Fruit fly (Drosophila melanogaster) whole organism, embryonic: Measurements from ENCODE around the gene Fmr1.

Source experiments
- ATbp ChIP-seq: fragments of 200-800 bp; sonication (Bioruptor generic); optimal IDR thresholded peaks from 2 replicates; lab custom pipeline; 2017; ENCODE audit warnings: missing biosample characterization, mild to moderate bottlenecking, missing genetic modification characterization, missing genetic modification reagents
- Atf3 ChIP-seq: fragments of 200-800 bp; sonication (Bioruptor generic); optimal IDR thresholded peaks from 3 replicates; lab custom pipeline; 2016; ENCODE audit warnings: missing biosample characterization, missing genetic modification characterization
- Atf6 ChIP-seq: fragments of 200-800 bp; sonication (Bioruptor generic); IDR thresholded peaks from 2 replicates; pipeline ENCODE4 v1.3.6; 2022; ENCODE audit warnings: missing biosample characterization, missing genetic modification characterization
- Awh ChIP-seq: fragments of 200-800 bp; sonication (Bioruptor generic); IDR thresholded peaks from 2 replicates; pipeline ENCODE4, ENCODE4 v1.3.6; 2022; ENCODE audit warnings: missing biosample characterization, missing genetic modification characterization
- B-H1 ChIP-seq: fragments of 200-800 bp; sonication (Bioruptor generic); IDR thresholded peaks from 3 replicates; pipeline ENCODE4 v1.3.6; 2022; ENCODE audit warnings: missing biosample characterization, missing genetic modification characterization
- CG10274 ChIP-seq: fragments of 200-800 bp; sonication (Bioruptor generic); optimal IDR thresholded peaks from 3 replicates; lab custom pipeline; 2017; ENCODE audit warnings: missing biosample characterization, mild to moderate bottlenecking, missing genetic modification characterization
- CG10321 ChIP-seq: fragments of 200-800 bp; sonication (Bioruptor generic); IDR thresholded peaks from 2 replicates; pipeline ENCODE4 v1.3.6; 2022; ENCODE audit warnings: missing biosample characterization, missing genetic modification characterization
- CG12219 ChIP-seq: fragments of 200-800 bp; sonication (Bioruptor generic); optimal IDR thresholded peaks from 3 replicates; lab custom pipeline; 2018; ENCODE audit warnings: missing biosample characterization, mild to moderate bottlenecking, missing genetic modification characterization
- CG12659 ChIP-seq: fragments of 200-800 bp; sonication (Bioruptor generic); optimal IDR thresholded peaks from 3 replicates; lab custom pipeline; 2017; ENCODE audit warnings: mild to moderate bottlenecking, missing biosample characterization, missing genetic modification reagents, missing genetic modification characterization
- CG13123 ChIP-seq: fragments of 200-800 bp; sonication (Bioruptor generic); optimal IDR thresholded peaks from 2 replicates; lab custom pipeline; 2016; ENCODE audit warnings: missing biosample characterization, missing genetic modification characterization
- CG13624 ChIP-seq: fragments of 200-800 bp; sonication (Bioruptor generic); optimal IDR thresholded peaks from 2 replicates; lab custom pipeline; 2016; ENCODE audit warnings: missing biosample characterization, missing genetic modification characterization
- CG14441 ChIP-seq: fragments of 200-800 bp; sonication (Bioruptor generic); IDR thresholded peaks from 2 replicates; pipeline ENCODE4 v1.3.6; 2022; ENCODE audit warnings: missing biosample characterization, missing genetic modification characterization
- CG1602 ChIP-seq: fragments of 200-800 bp; sonication (Bioruptor generic); optimal IDR thresholded peaks from 3 replicates; lab custom pipeline; 2016; ENCODE audit warnings: missing biosample characterization, missing genetic modification characterization
- CG17829 ChIP-seq: fragments of 200-800 bp; optimal IDR thresholded peaks from 2 replicates; lab custom pipeline; 2019; ENCODE audit warnings: missing biosample characterization, mild to moderate bottlenecking, missing genetic modification characterization, moderate library complexity
- CG18619 ChIP-seq: fragments of 200-800 bp; sonication (Bioruptor generic); optimal IDR thresholded peaks from 3 replicates; lab custom pipeline; 2017; ENCODE audit warnings: missing biosample characterization, mild to moderate bottlenecking, missing genetic modification characterization
- CG2199 ChIP-seq: fragments of 200-800 bp; sonication (Bioruptor generic); IDR thresholded peaks from 3 replicates; pipeline ENCODE4 v1.3.6; 2022; ENCODE audit warnings: missing biosample characterization, missing genetic modification characterization
- CG31441 ChIP-seq: fragments of 200-800 bp; sonication (Bioruptor generic); IDR thresholded peaks from 2 replicates; pipeline ENCODE4 v1.3.6; 2022; ENCODE audit warnings: missing biosample characterization, missing genetic modification characterization
- CG3847 ChIP-seq: fragments of 200-800 bp; sonication (Bioruptor generic); IDR thresholded peaks from 2 replicates; pipeline ENCODE4 v1.3.6; 2022; ENCODE audit warnings: missing biosample characterization, missing genetic modification characterization
- CG4424 ChIP-seq: fragments of 200-800 bp; sonication (Bioruptor generic); optimal IDR thresholded peaks from 3 replicates; lab custom pipeline; 2016; ENCODE audit warnings: missing biosample characterization, missing genetic modification characterization
- CG5245 ChIP-seq: fragments of 200-800 bp; sonication (Bioruptor generic); optimal IDR thresholded peaks from 3 replicates; lab custom pipeline; 2016; ENCODE audit warnings: missing biosample characterization, missing genetic modification characterization
- CG7987 ChIP-seq: fragments of 200-800 bp; sonication (Bioruptor generic); optimal IDR thresholded peaks from 2 replicates; lab custom pipeline; 2018; ENCODE audit warnings: missing biosample characterization, mild to moderate bottlenecking, missing genetic modification characterization, moderate library complexity
- CG9932 ChIP-seq: fragments of 200-800 bp; sonication (Bioruptor generic); IDR thresholded peaks from 2 replicates; pipeline ENCODE4 v1.3.6; 2022; ENCODE audit warnings: missing biosample characterization, missing genetic modification characterization
- CTCF ChIP-seq: fragments of 200-800 bp; sonication (Bioruptor generic); optimal IDR thresholded peaks from 2 replicates; lab custom pipeline; 2017; ENCODE audit warnings: missing biosample characterization, mild to moderate bottlenecking, missing genetic modification characterization, moderate library complexity
- Dp ChIP-seq: fragments of 200-800 bp; sonication (Bioruptor generic); optimal IDR thresholded peaks from 2 replicates; lab custom pipeline; 2018; ENCODE audit warnings: missing biosample characterization, mild to moderate bottlenecking, missing genetic modification characterization, moderate library complexity
- E2f1 ChIP-seq: fragments of 200-800 bp; sonication (Bioruptor generic); IDR thresholded peaks from 2 replicates; pipeline ENCODE4 v1.3.6; 2022; ENCODE audit warnings: missing biosample characterization, missing genetic modification characterization
- ERR ChIP-seq: fragments of 200-800 bp; sonication (Bioruptor generic); optimal IDR thresholded peaks from 2 replicates; lab custom pipeline; 2016; ENCODE audit warnings: missing biosample characterization, missing genetic modification characterization
- HHEX ChIP-seq: fragments of 200-800 bp; sonication (Bioruptor generic); optimal IDR thresholded peaks from 3 replicates; lab custom pipeline; 2017; ENCODE audit warnings: missing biosample characterization, mild to moderate bottlenecking, missing genetic modification characterization, missing genetic modification reagents
- HLHmδ ChIP-seq: fragments of 200-800 bp; sonication (Bioruptor generic); optimal IDR thresholded peaks from 2 replicates; lab custom pipeline; 2018; ENCODE audit warnings: missing biosample characterization, mild to moderate bottlenecking, missing genetic modification characterization, moderate library complexity
- Hr78 ChIP-seq, 2 experiments: fragments of 200-800 bp in 1 of 2; fragments of >200 bp in 1 of 2; sonication (Bioruptor generic) in 1 of 2; optimal IDR thresholded peaks; 2 replicates each; lab custom pipeline; 2017 to 2019; ENCODE audit warnings: missing biosample characterization in 2 of 2, missing genetic modification characterization in 2 of 2, mild to moderate bottlenecking in 1 of 2, moderate library complexity in 1 of 2
- Mrtf ChIP-seq: fragments of 200-800 bp; sonication (Bioruptor generic); IDR thresholded peaks from 3 replicates; pipeline ENCODE4 v1.3.6; 2022; ENCODE audit warnings: missing biosample characterization, missing genetic modification characterization
- NK7.1 ChIP-seq: fragments of 200-800 bp; sonication (Bioruptor generic); optimal IDR thresholded peaks from 3 replicates; lab custom pipeline; 2016; ENCODE audit warnings: missing biosample characterization, missing genetic modification characterization
- PHDP ChIP-seq: fragments of 200-800 bp; sonication (Bioruptor generic); optimal IDR thresholded peaks from 3 replicates; lab custom pipeline; 2018; ENCODE audit warnings: missing biosample characterization, mild to moderate bottlenecking, missing genetic modification characterization, moderate library complexity
- Six4 ChIP-seq: fragments of 200-800 bp; sonication (Bioruptor generic); optimal IDR thresholded peaks from 2 replicates; lab custom pipeline; 2016; ENCODE audit warnings: missing biosample characterization, missing genetic modification characterization
- Taf1 ChIP-seq: fragments of 200-800 bp; sonication (Bioruptor generic); IDR thresholded peaks from 2 replicates; pipeline ENCODE4 v1.3.6; 2022; ENCODE audit warnings: missing biosample characterization, missing genetic modification characterization
- ara ChIP-seq: fragments of 200-800 bp; sonication (Bioruptor generic); IDR thresholded peaks from 2 replicates; pipeline ENCODE4 v1.3.6; 2022; ENCODE audit warnings: missing biosample characterization, missing genetic modification characterization
- chinmo ChIP-seq: fragments of 200-800 bp; sonication (Bioruptor generic); IDR thresholded peaks from 4 replicates; pipeline ENCODE4 v1.3.6; 2022; ENCODE audit warnings: missing biosample characterization, missing genetic modification characterization; ENCODE audit not compliant: partially characterized antibody
- ci ChIP-seq: fragments of 200-800 bp; sonication (Bioruptor generic); IDR thresholded peaks from 3 replicates; pipeline ENCODE4 v1.3.6; 2022; ENCODE audit warnings: missing biosample characterization, missing genetic modification characterization
- crol ChIP-seq: fragments of 200-800 bp; sonication (Bioruptor generic); IDR thresholded peaks from 2 replicates; pipeline ENCODE4 v1.3.6; 2022; ENCODE audit warnings: missing biosample characterization, missing genetic modification characterization
- dmrt99B ChIP-seq: fragments of 200-800 bp; sonication (Bioruptor generic); optimal IDR thresholded peaks from 2 replicates; lab custom pipeline; 2018; ENCODE audit warnings: missing biosample characterization, mild to moderate bottlenecking, missing genetic modification characterization, moderate library complexity
- fd3F ChIP-seq: fragments of 200-800 bp; sonication (Bioruptor generic); optimal IDR thresholded peaks from 2 replicates; lab custom pipeline; 2018; ENCODE audit warnings: missing biosample characterization, mild to moderate bottlenecking, missing genetic modification characterization, moderate library complexity
- gfzf ChIP-seq: fragments of 200-800 bp; sonication (Bioruptor generic); optimal IDR thresholded peaks from 2 replicates; lab custom pipeline; 2016; ENCODE audit warnings: missing biosample characterization, mild to moderate bottlenecking, missing genetic modification characterization, moderate library complexity
- grau ChIP-seq: fragments of 200-800 bp; optimal IDR thresholded peaks from 3 replicates; lab custom pipeline; 2019; ENCODE audit warnings: missing biosample characterization, mild to moderate bottlenecking, missing genetic modification characterization, moderate library complexity
- hth ChIP-seq: fragments of >200 bp; optimal IDR thresholded peaks from 2 replicates; lab custom pipeline; 2017; ENCODE audit warnings: inconsistent platforms
- onecut ChIP-seq: fragments of 200-800 bp; sonication (Bioruptor generic); IDR thresholded peaks from 2 replicates; pipeline ENCODE4 v1.3.6; 2022; ENCODE audit warnings: missing biosample characterization, missing genetic modification characterization
- otp ChIP-seq: fragments of 200-800 bp; sonication (Bioruptor generic); IDR thresholded peaks from 3 replicates; pipeline ENCODE4, ENCODE4 v1.3.6; 2022; ENCODE audit warnings: missing biosample characterization, missing genetic modification characterization
- pb ChIP-seq: fragments of 200-800 bp; sonication (Bioruptor generic); optimal IDR thresholded peaks from 3 replicates; lab custom pipeline; 2016; ENCODE audit warnings: missing biosample characterization, missing genetic modification characterization
- sens ChIP-seq: fragments of 200-800 bp; sonication (Bioruptor generic); peaks from one replicate; lab custom pipeline; 2016; ENCODE audit warnings: missing biosample characterization, missing genetic modification characterization
- slp2 ChIP-seq: fragments of 200-800 bp; sonication (Bioruptor generic); optimal IDR thresholded peaks from 2 replicates; lab custom pipeline; 2016; ENCODE audit warnings: missing biosample characterization, missing genetic modification characterization
- tio ChIP-seq: fragments of 200-800 bp; sonication (Bioruptor generic); optimal IDR thresholded peaks from 2 replicates; lab custom pipeline; 2017; ENCODE audit warnings: missing biosample characterization, missing genetic modification characterization, inconsistent platforms
- zfh1 ChIP-seq: fragments of 200-800 bp; sonication (Bioruptor generic); IDR thresholded peaks from 3 replicates; pipeline ENCODE4 v1.3.6; 2022; ENCODE audit warnings: missing biosample characterization, missing genetic modification characterization

Gene Fmr1

dm6 chr3R:10100498-10101196 is 9.3 kb downstream of the Fmr1 start (continued):
- peak; percentile 51; the same call in 2 of the 3 replicates for TF ChIP-seq otp (GFP tag; lab: Robert Waterston, UW)
- TF ChIP-seq CG7987 = peak; percentile 78
- no peak for TF ChIP-seq hth
- TF ChIP-seq ATbp (GFP tag; lab: Kevin White, UChicago) = peak; percentile 47
- peak; percentile 28 for TF ChIP-seq HHEX (GFP tag; lab: Kevin White, UChicago)
- TF ChIP-seq fd3F (GFP tag; lab: Kevin White, UChicago) = no peak
- TF ChIP-seq Dp (GFP tag; lab: Kevin White, UChicago) = peak; percentile 36
- peak; percentile 14 for TF ChIP-seq gfzf (GFP tag; lab: Kevin White, UChicago)
- TF ChIP-seq chinmo (GFP tag; lab: Robert Waterston, UW) = peak; percentile 82; the same call in 2 of the 4 replicates
- TF ChIP-seq tio (GFP tag; lab: Kevin White, UChicago) = no peak
- peak; percentile 9 for TF ChIP-seq CG4424 (GFP tag; lab: Kevin White, UChicago)
- TF ChIP-seq CG3847 (GFP tag; lab: Robert Waterston, UW) = 0 out of 2 replicates have a peak, but pooled peaks have one; percentile 35
- TF ChIP-seq HLHmδ (GFP tag; lab: Kevin White, UChicago) = peak; percentile 15
- TF ChIP-seq dmrt99B (tag; lab: Kevin White, UChicago) = peak; percentile 1
- no peak for TF ChIP-seq CG1602 (GFP tag; lab: Kevin White, UChicago)
- TF ChIP-seq CG18619 (GFP tag; lab: Kevin White, UChicago) = no peak
- no peak for TF ChIP-seq CG10274 (GFP tag; lab: Kevin White, UChicago)
- TF ChIP-seq CG14441 (GFP tag; lab: Robert Waterston, UW) = peak; percentile 45
- no peak for TF ChIP-seq Hr78 (GFP tag; optimal IDR thresholded peaks at IDR 0.05; lab: Kevin White, UChicago)
- TF ChIP-seq Awh (GFP tag; lab: Robert Waterston, UW) = 0 out of 2 replicates have a peak, but pooled peaks have one; percentile 16
- no peak for TF ChIP-seq slp2 (GFP tag; lab: Kevin White, UChicago)
- TF ChIP-seq ci (GFP tag; lab: Robert Waterston, UW) = peak; percentile 81
- peak; percentile 6 for TF ChIP-seq PHDP (tag; lab: Kevin White, UChicago)
- no peak for TF ChIP-seq Taf1 (GFP tag; lab: Robert Waterston, UW)
- no peak for TF ChIP-seq Atf3
- peak; percentile 62 for TF ChIP-seq ERR (GFP tag; lab: Kevin White, UChicago)
- TF ChIP-seq onecut (GFP tag; lab: Robert Waterston, UW) = peak; percentile 32; the same call in 1 of the 2 replicates
- TF ChIP-seq Six4 (GFP tag; lab: Kevin White, UChicago) = peak; percentile 33
- peak; percentile 25 for TF ChIP-seq CG17829 (tag; lab: Kevin White, UChicago)
- no peak for TF ChIP-seq pb (GFP tag; lab: Kevin White, UChicago)
- peak; percentile 99 for TF ChIP-seq CTCF (GFP tag; lab: Kevin White, UChicago)
- TF ChIP-seq E2f1 (GFP tag; lab: Robert Waterston, UW) = 0 out of 2 replicates have a peak, but pooled peaks have one; percentile 28
- 0 out of 2 replicates have a peak, but pooled peaks have one; percentile 30 for TF ChIP-seq Atf6 (GFP tag; lab: Robert Waterston, UW)
- TF ChIP-seq Mrtf = peak; percentile 60; the same call in 1 of the 3 replicates
- TF ChIP-seq B-H1 = 0 out of 3 replicates have a peak, but pooled peaks have one; percentile 26
- peak; percentile 5 for TF ChIP-seq CG5245 (GFP tag; lab: Kevin White, UChicago)
- TF ChIP-seq crol (GFP tag; lab: Robert Waterston, UW) = peak; percentile 98
- TF ChIP-seq grau (tag; lab: Kevin White, UChicago) = peak; percentile 36
- TF ChIP-seq CG12219 = no peak
- no peak for TF ChIP-seq CG13123 (GFP tag; lab: Kevin White, UChicago)
- peak; percentile 18 for TF ChIP-seq CG13624
- TF ChIP-seq CG10321 (GFP tag; lab: Robert Waterston, UW) = 0 out of 2 replicates have a peak, but pooled peaks have one; percentile 33
- peak; percentile 52 for TF ChIP-seq CG12659 (GFP tag; lab: Kevin White, UChicago)
- TF ChIP-seq CG9932 (GFP tag; lab: Robert Waterston, UW) = peak; percentile 68
- peak; percentile 90; the same call in 2 of the 3 replicates for TF ChIP-seq CG2199
- 0 out of 2 replicates have a peak, but pooled peaks have one; percentile 7 for TF ChIP-seq ara
- TF ChIP-seq CG31441 (GFP tag; lab: Robert Waterston, UW) = no peak
- TF ChIP-seq zfh1 = 0 out of 3 replicates have a peak, but pooled peaks have one; percentile 55
- TF ChIP-seq sens = peak; percentile 32
- TF ChIP-seq NK7.1 (GFP tag; lab: Kevin White, UChicago) = no peak
